Worm (Caenorhabditis elegans): ENCODE measurements around the gene srsx-31.
A peak's percentile ranks its signal among the peaks of the same experiment; 100 is the strongest.

The srsx-31 gene

ce11 chrV:11254980-11255379 is at the start of gene srsx-31:
srsx-31 (minus strand) TSS chrV:11255080.
- no peak for TF ChIP-seq lin-15B (tag; optimal IDR thresholded peaks at IDR 0.05)
- no peak for TF ChIP-seq lir-3 (tag; optimal IDR thresholded peaks at IDR 0.05; ENCODE audit: poor library complexity)
- no peak for TF ChIP-seq pax-3 (tag; optimal IDR thresholded peaks at IDR 0.05)
- TF ChIP-seq swsn-7 (tag; optimal IDR thresholded peaks at IDR 0.05): no peak
- TF ChIP-seq rnt-1 (tag; optimal IDR thresholded peaks at IDR 0.05): no peak
- no peak for TF ChIP-seq ama-1 (optimal IDR thresholded peaks at IDR 0.05)
- TF ChIP-seq pqm-1 (tag; optimal IDR thresholded peaks at IDR 0.05): no peak
- TF ChIP-seq nhr-11 (tag; optimal IDR thresholded peaks at IDR 0.05): no peak
- TF ChIP-seq ceh-82 (tag; optimal IDR thresholded peaks at IDR 0.05): no peak
- TF ChIP-seq nhr-77 (tag; optimal IDR thresholded peaks at IDR 0.05): no peak
- no peak for TF ChIP-seq nhr-90 (tag; optimal IDR thresholded peaks at IDR 0.05; ENCODE audit: poor library complexity)
- no peak for TF ChIP-seq elt-3 (tag; optimal IDR thresholded peaks at IDR 0.05)
- no peak for TF ChIP-seq sox-4 (tag; optimal IDR thresholded peaks at IDR 0.05)
- TF ChIP-seq aly-2 (tag; optimal IDR thresholded peaks at IDR 0.05): no peak
- no peak for TF ChIP-seq ceh-90 (tag; optimal IDR thresholded peaks at IDR 0.05)
- TF ChIP-seq unc-130 (tag; optimal IDR thresholded peaks at IDR 0.05): no peak
- TF ChIP-seq alr-1 (tag; optimal IDR thresholded peaks at IDR 0.05; ENCODE audit: borderline replicate concordance): no peak

- TF ChIP-seq blmp-1 (tag; optimal IDR thresholded peaks at IDR 0.05) (no peak), nhr-76 (tag; optimal IDR thresholded peaks at IDR 0.05) (no peak), ztf-4 (tag; optimal IDR thresholded peaks at IDR 0.05) (no peak), sptf-1 (tag; optimal IDR thresholded peaks at IDR 0.05) (no peak), nhr-12 (tag; optimal IDR thresholded peaks at IDR 0.05) (no peak), C34B4.2 (tag; optimal IDR thresholded peaks at IDR 0.05) (no peak), zag-1 (tag; optimal IDR thresholded peaks at IDR 0.05) (no peak), hlh-17 (GFP tag; optimal IDR thresholded peaks at IDR 0.05; ENCODE audit: borderline replicate concordance) (no peak), fkh-8 (tag; optimal IDR thresholded peaks at IDR 0.05) (no peak), sup-37 (GFP tag; optimal IDR thresholded peaks at IDR 0.05) (no peak), C04F5.9 (tag; optimal IDR thresholded peaks at IDR 0.05) (no peak), dsc-1 (tag; optimal IDR thresholded peaks at IDR 0.05) (no peak), nhr-90 (tag; optimal IDR thresholded peaks at IDR 0.05; ENCODE audit: poor library complexity) (no peak), Y116A8C.19 (tag; optimal IDR thresholded peaks at IDR 0.05; ENCODE audit: borderline replicate concordance) (no peak), nhr-20 (tag; optimal IDR thresholded peaks at IDR 0.05) (no peak), pax-3 (tag; optimal IDR thresholded peaks at IDR 0.05) (no peak), isw-1 (GFP tag; IDR thresholded peaks at IDR 0.05) (no peak), irx-1 (tag; optimal IDR thresholded peaks at IDR 0.05) (no peak)
These were observed 49.3 kb upstream of the srsx-31 start for ce11 chrV:11304200-11304599.

ce11 chrV:11302698-11303097 is 47.8 kb upstream of the srsx-31 start, which contains the start of gene srh-46:
srh-46 (minus strand) TSS chrV:11302886.
- TF ChIP-seq blmp-1 (tag; optimal IDR thresholded peaks at IDR 0.05) (peak; percentile 89), nhr-90 (tag; optimal IDR thresholded peaks at IDR 0.05; ENCODE audit: poor library complexity) (no peak)

ce11 chrV:11300539-11300938 is 45.7 kb upstream of the srsx-31 start, which contains the start of gene srh-47:
srh-47 (minus strand) TSS chrV:11300639.
- TF ChIP-seq fkh-10 (GFP tag; optimal IDR thresholded peaks at IDR 0.05) (no peak), sup-37 (GFP tag; optimal IDR thresholded peaks at IDR 0.05) (no peak), hlh-17 (GFP tag; optimal IDR thresholded peaks at IDR 0.05; ENCODE audit: borderline replicate concordance) (no peak), hlh-4 (tag; optimal IDR thresholded peaks at IDR 0.05) (no peak), C16A3.4 (tag; optimal IDR thresholded peaks at IDR 0.05) (no peak), tbx-2 (tag; optimal IDR thresholded peaks at IDR 0.05) (no peak), nhr-20 (tag; optimal IDR thresholded peaks at IDR 0.05) (no peak), lin-14 (GFP tag; optimal IDR thresholded peaks at IDR 0.05) (no peak)

Data from whole organism, L1 larva.